Worm (Caenorhabditis elegans): ENCODE results near the gene Y79H2A.2.

Gene Y79H2A.2

DNA sequence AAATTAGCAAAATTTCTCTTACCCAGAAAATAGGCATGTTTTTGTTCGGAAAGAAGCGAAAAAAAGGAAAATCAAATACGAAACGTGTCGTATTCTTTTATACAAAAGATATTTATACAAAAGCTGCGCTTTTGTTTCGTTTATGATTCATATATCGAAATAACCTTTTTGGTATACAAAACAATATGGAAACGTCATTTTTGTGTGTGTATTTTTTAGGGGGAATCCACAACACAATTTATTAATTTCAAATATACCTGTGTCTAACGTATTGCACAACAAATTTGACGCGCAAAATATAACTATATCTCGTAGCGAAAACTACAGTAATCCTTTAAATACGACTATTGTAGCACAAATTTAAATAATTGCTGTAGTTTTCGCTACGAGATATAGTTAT is at the start of gene Y79H2A.2:
Y79H2A.2 (minus strand) TSS at position 101 of the 400 bp plus-strand sequence.
- TF ChIP-seq ref-1 (GFP tag; conservative IDR thresholded peaks at IDR 0.05) = no peak
- no peak for TF ChIP-seq tab-1 (GFP tag; IDR thresholded peaks at IDR 0.05)
- no peak for TF ChIP-seq flt-1 (GFP tag; IDR thresholded peaks at IDR 0.05)
- no peak for TF ChIP-seq ztf-23 (GFP tag; IDR thresholded peaks at IDR 0.05)
- TF ChIP-seq ztf-29 (GFP tag; IDR thresholded peaks at IDR 0.05) = no peak

ce11 chrIII:12077456-12077855 is 46.9 kb upstream of the Y79H2A.2 start, which contains the start of gene php-3:
TSS of gene php-3 (minus strand) at chrIII:12077556.
- no peak for TF ChIP-seq ztf-29 (GFP tag; IDR thresholded peaks at IDR 0.05)
- TF ChIP-seq med-1 (GFP tag; optimal IDR thresholded peaks at IDR 0.05; ENCODE audit: insufficient read depth) = no peak
- no peak for TF ChIP-seq T22C8.4 (GFP tag; IDR thresholded peaks at IDR 0.05)
- no peak for TF ChIP-seq cog-1 (tag; optimal IDR thresholded peaks at IDR 0.05)
- no peak for TF ChIP-seq klf-2 (GFP tag; conservative IDR thresholded peaks at IDR 0.05)
- no peak for TF ChIP-seq ref-1 (GFP tag; conservative IDR thresholded peaks at IDR 0.05)
- no peak for TF ChIP-seq ztf-23 (GFP tag; IDR thresholded peaks at IDR 0.05)
- TF ChIP-seq tab-1 (GFP tag; IDR thresholded peaks at IDR 0.05) = no peak
- TF ChIP-seq flt-1 (GFP tag; IDR thresholded peaks at IDR 0.05) = no peak

- TF ChIP-seq ztf-29 (GFP tag; IDR thresholded peaks at IDR 0.05) (no peak), cog-1 (tag; optimal IDR thresholded peaks at IDR 0.05) (no peak), med-1 (GFP tag; optimal IDR thresholded peaks at IDR 0.05; ENCODE audit: insufficient read depth) (no peak), ztf-23 (GFP tag; IDR thresholded peaks at IDR 0.05) (no peak), tab-1 (GFP tag; IDR thresholded peaks at IDR 0.05) (no peak), T22C8.4 (GFP tag; IDR thresholded peaks at IDR 0.05) (no peak), flt-1 (GFP tag; IDR thresholded peaks at IDR 0.05) (no peak), ref-1 (GFP tag; conservative IDR thresholded peaks at IDR 0.05) (no peak), klf-2 (GFP tag; conservative IDR thresholded peaks at IDR 0.05) (no peak)
These were observed 37.2 kb upstream of the Y79H2A.2 start for ce11 chrIII:12067736-12068135.

ce11 chrIII:12064494-12064893 is 33.9 kb upstream of the Y79H2A.2 start:
- no peak for TF ChIP-seq klf-2 (GFP tag; conservative IDR thresholded peaks at IDR 0.05)
- TF ChIP-seq T22C8.4 (GFP tag; IDR thresholded peaks at IDR 0.05) = no peak
- no peak for TF ChIP-seq cog-1 (tag; optimal IDR thresholded peaks at IDR 0.05)
- TF ChIP-seq med-1 (GFP tag; optimal IDR thresholded peaks at IDR 0.05; ENCODE audit: insufficient read depth) = no peak
- TF ChIP-seq ref-1 (GFP tag; conservative IDR thresholded peaks at IDR 0.05) = no peak
- TF ChIP-seq tab-1 (GFP tag; IDR thresholded peaks at IDR 0.05) = no peak
- no peak for TF ChIP-seq flt-1 (GFP tag; IDR thresholded peaks at IDR 0.05)
- no peak for TF ChIP-seq ztf-29 (GFP tag; IDR thresholded peaks at IDR 0.05)

DNA sequence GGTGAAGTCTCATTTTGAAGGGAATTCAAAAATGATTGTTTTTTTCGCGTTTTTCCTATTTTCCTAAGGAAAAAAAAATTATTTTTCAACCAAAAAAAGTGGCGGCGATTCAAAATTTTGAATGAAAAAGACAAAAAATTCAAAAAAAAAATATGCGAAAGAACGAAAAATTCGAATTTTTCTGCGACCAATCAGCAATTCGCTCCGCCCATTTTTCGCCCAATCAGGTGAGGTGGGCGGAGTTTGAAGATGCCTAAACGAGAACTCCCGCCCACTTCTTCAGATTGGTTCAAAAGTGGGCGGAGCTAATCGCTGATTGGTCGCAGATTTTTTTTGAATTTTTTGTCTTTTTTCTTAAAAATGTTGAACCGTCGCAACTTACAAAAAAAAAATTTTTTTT is 33.4 kb upstream of the Y79H2A.2 start:
- TF ChIP-seq ztf-23 (GFP tag; IDR thresholded peaks at IDR 0.05) (no peak), ref-1 (GFP tag; conservative IDR thresholded peaks at IDR 0.05) (no peak), T22C8.4 (GFP tag; IDR thresholded peaks at IDR 0.05) (no peak), cog-1 (tag; optimal IDR thresholded peaks at IDR 0.05) (no peak), flt-1 (GFP tag; IDR thresholded peaks at IDR 0.05) (no peak), klf-2 (GFP tag; conservative IDR thresholded peaks at IDR 0.05) (no peak), med-1 (GFP tag; optimal IDR thresholded peaks at IDR 0.05; ENCODE audit: insufficient read depth) (no peak), tab-1 (GFP tag; IDR thresholded peaks at IDR 0.05) (no peak), ztf-29 (GFP tag; IDR thresholded peaks at IDR 0.05) (no peak)

DNA sequence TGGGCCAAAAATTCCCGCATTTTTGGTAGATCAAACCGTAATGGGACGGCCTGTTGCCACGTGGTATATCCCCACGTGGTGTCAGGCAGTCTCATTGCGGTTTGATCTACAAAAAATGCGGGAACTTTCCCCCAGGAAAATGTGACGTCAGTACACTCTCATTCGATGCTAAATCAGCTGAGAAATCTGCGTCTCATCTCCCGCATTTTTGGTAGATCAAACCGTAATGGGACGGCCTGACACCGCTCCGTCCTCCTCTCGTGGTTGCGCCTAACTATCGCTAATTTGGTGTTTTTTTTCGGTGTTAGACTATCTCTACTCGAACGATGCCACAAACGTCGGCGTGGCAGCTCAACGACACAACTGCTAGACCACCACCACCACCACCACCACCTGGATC is 30.8 kb upstream of the Y79H2A.2 start, which contains the start of gene zyg-8:
zyg-8 (plus strand) TSS at position 301 of the 400 bp plus-strand sequence.
- TF ChIP-seq ref-1 (GFP tag; conservative IDR thresholded peaks at IDR 0.05) (no peak), ztf-29 (GFP tag; IDR thresholded peaks at IDR 0.05) (no peak), tab-1 (GFP tag; IDR thresholded peaks at IDR 0.05) (0 out of 2 replicates have a peak, but pooled peaks have one; percentile 11)

ce11 chrIII:12060092-12060491 is 29.5 kb upstream of the Y79H2A.2 start:
- TF ChIP-seq flt-1 (GFP tag; IDR thresholded peaks at IDR 0.05) = 0 out of 2 replicates have a peak, but pooled peaks have one; percentile 16
- no peak for TF ChIP-seq tab-1 (GFP tag; IDR thresholded peaks at IDR 0.05)

DNA sequence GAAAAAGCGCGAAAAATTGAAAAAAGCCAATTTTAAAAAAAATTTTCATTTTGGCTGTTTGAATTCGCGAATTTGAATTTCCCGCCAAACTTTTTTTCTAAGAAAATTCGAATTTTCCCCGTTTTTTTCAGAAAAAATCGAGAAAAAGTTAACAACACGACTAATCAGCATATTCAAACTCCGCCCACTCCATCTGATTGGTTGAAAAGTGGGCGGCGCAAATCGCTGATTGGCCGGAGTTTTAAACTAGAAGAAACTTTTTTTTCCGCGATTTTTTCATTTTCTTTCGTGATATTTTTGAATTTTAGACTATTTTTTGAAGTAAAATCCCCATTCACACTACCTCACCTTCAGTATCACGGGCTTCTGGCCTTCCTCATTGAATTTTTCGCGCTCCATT is 29.0 kb upstream of the Y79H2A.2 start:
- TF ChIP-seq T22C8.4 (GFP tag; IDR thresholded peaks at IDR 0.05) = no peak
- TF ChIP-seq klf-2 (GFP tag; conservative IDR thresholded peaks at IDR 0.05) = no peak
- no peak for TF ChIP-seq tab-1 (GFP tag; IDR thresholded peaks at IDR 0.05)
- TF ChIP-seq ztf-23 (GFP tag; IDR thresholded peaks at IDR 0.05) = no peak
- TF ChIP-seq ref-1 (GFP tag; conservative IDR thresholded peaks at IDR 0.05) = no peak
- no peak for TF ChIP-seq flt-1 (GFP tag; IDR thresholded peaks at IDR 0.05)
- TF ChIP-seq med-1 (GFP tag; optimal IDR thresholded peaks at IDR 0.05; ENCODE audit: insufficient read depth) = no peak
- no peak for TF ChIP-seq ztf-29 (GFP tag; IDR thresholded peaks at IDR 0.05)
- TF ChIP-seq cog-1 (tag; optimal IDR thresholded peaks at IDR 0.05) = no peak

ce11 chrIII:12058429-12058828 is 27.9 kb upstream of the Y79H2A.2 start, which contains the start of gene arx-3:
TSS of gene arx-3 (minus strand) at chrIII:12058458.
- no peak for TF ChIP-seq flt-1 (GFP tag; IDR thresholded peaks at IDR 0.05)
- TF ChIP-seq ztf-29 (GFP tag; IDR thresholded peaks at IDR 0.05) = no peak
- no peak for TF ChIP-seq klf-2 (GFP tag; conservative IDR thresholded peaks at IDR 0.05)
- TF ChIP-seq ref-1 (GFP tag; conservative IDR thresholded peaks at IDR 0.05) = no peak
- no peak for TF ChIP-seq T22C8.4 (GFP tag; IDR thresholded peaks at IDR 0.05)
- TF ChIP-seq med-1 (GFP tag; optimal IDR thresholded peaks at IDR 0.05; ENCODE audit: insufficient read depth) = no peak
- TF ChIP-seq ztf-23 (GFP tag; IDR thresholded peaks at IDR 0.05) = 0 out of 2 replicates have a peak, but pooled peaks have one; percentile 43
- TF ChIP-seq tab-1 (GFP tag; IDR thresholded peaks at IDR 0.05) = no peak

DNA sequence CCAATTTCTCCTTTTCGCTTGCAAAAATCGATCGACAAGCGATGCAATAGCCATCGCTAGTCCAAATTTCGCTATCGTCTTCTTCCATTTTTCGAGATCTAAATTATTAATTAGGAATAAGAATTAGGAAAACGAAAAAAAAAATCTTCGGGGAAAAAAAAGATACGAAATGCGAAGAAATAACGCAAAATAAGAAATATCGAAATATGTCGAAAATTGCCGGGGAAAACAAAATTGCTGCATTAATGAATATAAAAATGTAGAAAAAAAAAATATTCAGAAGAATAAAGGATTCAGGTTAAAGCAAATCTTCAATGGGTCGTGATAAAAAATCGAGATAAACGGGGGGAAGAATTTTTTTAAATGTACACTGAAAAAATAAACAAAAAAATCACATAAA is 21.6 kb upstream of the Y79H2A.2 start, which contains the start of gene Y79H2A.3:
Y79H2A.3 (minus strand) TSS at position 101 of the 400 bp plus-strand sequence.
- no peak for TF ChIP-seq tab-1 (GFP tag; IDR thresholded peaks at IDR 0.05)
- TF ChIP-seq cog-1 (tag; optimal IDR thresholded peaks at IDR 0.05) = no peak
- no peak for TF ChIP-seq flt-1 (GFP tag; IDR thresholded peaks at IDR 0.05)
- no peak for TF ChIP-seq ztf-29 (GFP tag; IDR thresholded peaks at IDR 0.05)
- no peak for TF ChIP-seq med-1 (GFP tag; optimal IDR thresholded peaks at IDR 0.05; ENCODE audit: insufficient read depth)
- no peak for TF ChIP-seq T22C8.4 (GFP tag; IDR thresholded peaks at IDR 0.05)
- TF ChIP-seq ref-1 (GFP tag; conservative IDR thresholded peaks at IDR 0.05) = no peak
- TF ChIP-seq klf-2 (GFP tag; conservative IDR thresholded peaks at IDR 0.05) = no peak
- no peak for TF ChIP-seq ztf-23 (GFP tag; IDR thresholded peaks at IDR 0.05)
